Worm (Caenorhabditis elegans) whole organism, late embryonic: ENCODE data around the gene B0024.11.

Experiments
- C08G9.2 ChIP-seq: sonication (generic microtip); optimal IDR thresholded peaks from 2 replicates; lab custom pipeline; 2016; ENCODE audit warnings: mild to moderate bottlenecking, missing genetic modification characterization, moderate library complexity, missing compliant biosample characterization
- C38D4.7 ChIP-seq: fragments of 200-800 bp; sonication (Bioruptor generic); optimal IDR thresholded peaks from 2 replicates; lab custom pipeline; 2018; ENCODE audit warnings: mild to moderate bottlenecking, missing genetic modification characterization, moderate library complexity, missing compliant biosample characterization
- K09A11.1 ChIP-seq: sonication (generic microtip); optimal IDR thresholded peaks from 2 replicates; lab custom pipeline; 2017; ENCODE audit warnings: antibody characterized with exemption, mild to moderate bottlenecking, missing genetic modification characterization, missing compliant biosample characterization; ENCODE audit not compliant: insufficient read depth
- ahr-1 ChIP-seq: sonication (generic microtip); optimal IDR thresholded peaks from 2 replicates; lab custom pipeline; 2016; ENCODE audit warnings: missing genetic modification characterization, missing compliant biosample characterization
- ama-1 ChIP-seq: fragments of 150-350 bp; optimal IDR thresholded peaks from 2 replicates; lab custom pipeline; 2014
- ceh-14 ChIP-seq: sonication (generic microtip); optimal IDR thresholded peaks from 2 replicates; lab custom pipeline; 2016; ENCODE audit warnings: missing genotype, missing genetic modification characterization, missing compliant biosample characterization
- ceh-19 ChIP-seq: fragments of 200-800 bp; sonication (Bioruptor generic); optimal IDR thresholded peaks from 2 replicates; lab custom pipeline; 2018; ENCODE audit warnings: mild to moderate bottlenecking, missing genetic modification characterization, missing compliant biosample characterization
- ceh-2 ChIP-seq: sonication (generic microtip); optimal IDR thresholded peaks from 2 replicates; lab custom pipeline; 2016; ENCODE audit warnings: missing genotype, missing genetic modification characterization, missing compliant biosample characterization
- ceh-30 ChIP-seq: fragments of 150-350 bp; optimal IDR thresholded peaks from 2 replicates; lab custom pipeline; 2014; ENCODE audit warnings: missing biosample characterization, missing genetic modification characterization
- ceh-31 ChIP-seq: sonication (generic microtip); optimal IDR thresholded peaks from 2 replicates; lab custom pipeline; 2016; ENCODE audit warnings: missing genetic modification characterization, missing compliant biosample characterization
- ceh-34 ChIP-seq: sonication (generic microtip); optimal IDR thresholded peaks from 2 replicates; lab custom pipeline; 2016; ENCODE audit warnings: mild to moderate bottlenecking, missing genetic modification characterization, missing compliant biosample characterization
- ceh-45 ChIP-seq: fragments of 200-800 bp; sonication (Bioruptor generic); IDR thresholded peaks from 2 replicates; pipeline ENCODE4 v1.3.6; 2022; ENCODE audit warnings: missing genetic modification reagents, missing genetic modification characterization, missing compliant biosample characterization
- ceh-9 ChIP-seq: sonication (generic microtip); optimal IDR thresholded peaks from 2 replicates; lab custom pipeline; 2016; ENCODE audit warnings: mild to moderate bottlenecking, missing genetic modification characterization, inconsistent platforms, missing compliant biosample characterization
- che-1 ChIP-seq: sonication (generic microtip); optimal IDR thresholded peaks from 2 replicates; lab custom pipeline; 2016; ENCODE audit warnings: mild to moderate bottlenecking, missing genetic modification characterization, missing compliant biosample characterization
- dmd-4 ChIP-seq: sonication (generic microtip); optimal IDR thresholded peaks from 2 replicates; lab custom pipeline; 2016; ENCODE audit warnings: borderline replicate concordance, missing genetic modification characterization, missing compliant biosample characterization
- eyg-1 ChIP-seq: sonication (generic microtip); optimal IDR thresholded peaks from 2 replicates; lab custom pipeline; 2016; ENCODE audit warnings: missing genotype, missing genetic modification characterization, missing compliant biosample characterization
- fax-1 ChIP-seq: sonication (generic microtip); optimal IDR thresholded peaks from 2 replicates; lab custom pipeline; 2016; ENCODE audit warnings: missing genotype, missing genetic modification characterization, missing compliant biosample characterization
- fkh-6 ChIP-seq: sonication (generic microtip); optimal IDR thresholded peaks from 2 replicates; lab custom pipeline; 2016; ENCODE audit warnings: missing genetic modification characterization, missing compliant biosample characterization
- hlh-6 ChIP-seq: sonication (generic microtip); optimal IDR thresholded peaks from 2 replicates; lab custom pipeline; 2016; ENCODE audit warnings: missing genotype, missing genetic modification characterization, missing compliant biosample characterization
- hlh-8 ChIP-seq: sonication (generic microtip); optimal IDR thresholded peaks from 2 replicates; lab custom pipeline; 2016; ENCODE audit warnings: missing genotype, missing genetic modification characterization, missing compliant biosample characterization
- lin-11 ChIP-seq: fragments of 200-800 bp; sonication (Bioruptor generic); optimal IDR thresholded peaks from 2 replicates; lab custom pipeline; 2018; ENCODE audit warnings: mild to moderate bottlenecking, missing genetic modification characterization, missing compliant biosample characterization
- madf-2 ChIP-seq: sonication (generic microtip); optimal IDR thresholded peaks from 2 replicates; lab custom pipeline; 2017; ENCODE audit warnings: missing genetic modification characterization, missing compliant biosample characterization
- mec-3 ChIP-seq: sonication (generic microtip); optimal IDR thresholded peaks from 2 replicates; lab custom pipeline; 2016; ENCODE audit warnings: borderline replicate concordance, missing genetic modification characterization, missing compliant biosample characterization
- nfya-1 ChIP-seq: sonication (generic microtip); optimal IDR thresholded peaks from 2 replicates; lab custom pipeline; 2017; ENCODE audit warnings: missing genetic modification characterization, mild to moderate bottlenecking, missing compliant biosample characterization, antibody characterized with exemption, moderate library complexity
- nhr-232 ChIP-seq: sonication (generic microtip); optimal IDR thresholded peaks from 2 replicates; lab custom pipeline; 2016; ENCODE audit warnings: missing genetic modification characterization, missing compliant biosample characterization
- npax-4 ChIP-seq: sonication (generic microtip); optimal IDR thresholded peaks from 2 replicates; lab custom pipeline; 2016; ENCODE audit warnings: missing genetic modification characterization, missing compliant biosample characterization
- pha-2 ChIP-seq: sonication (generic microtip); optimal IDR thresholded peaks from 2 replicates; lab custom pipeline; 2017; ENCODE audit warnings: mild to moderate bottlenecking, missing genetic modification characterization, missing compliant biosample characterization
- pqm-1 ChIP-seq: sonication (generic microtip); optimal IDR thresholded peaks from 2 replicates; lab custom pipeline; 2016; ENCODE audit warnings: missing genetic modification characterization, missing compliant biosample characterization
- ref-2 ChIP-seq: sonication (generic microtip); optimal IDR thresholded peaks from 2 replicates; lab custom pipeline; 2016; ENCODE audit warnings: missing genetic modification characterization, missing compliant biosample characterization
- rnt-1 ChIP-seq: sonication (generic microtip); optimal IDR thresholded peaks from 2 replicates; lab custom pipeline; 2016; ENCODE audit warnings: missing genetic modification characterization, missing compliant biosample characterization
- sdc-2 ChIP-seq: sonication (generic microtip); optimal IDR thresholded peaks from 2 replicates; lab custom pipeline; 2016; ENCODE audit warnings: missing genotype, missing genetic modification characterization, missing compliant biosample characterization
- sox-2 ChIP-seq: fragments of 200-800 bp; sonication (Bioruptor generic); IDR thresholded peaks from 2 replicates; pipeline ENCODE4 v1.3.6; 2022; ENCODE audit warnings: missing genetic modification reagents, missing genetic modification characterization, missing compliant biosample characterization
- syd-9 ChIP-seq: sonication (generic microtip); optimal IDR thresholded peaks from 2 replicates; lab custom pipeline; 2016; ENCODE audit warnings: mild to moderate bottlenecking, missing genetic modification characterization, moderate library complexity, missing compliant biosample characterization
- ttx-3 ChIP-seq: sonication (generic microtip); optimal IDR thresholded peaks from 2 replicates; lab custom pipeline; 2016; ENCODE audit warnings: missing genetic modification reagents, missing genetic modification characterization, missing compliant biosample characterization
- unc-3 ChIP-seq, 2 experiments: fragments of 200-800 bp in 1 of 2; sonication (Bioruptor generic) in 1 of 2; sonication (generic microtip) in 1 of 2; conservative IDR thresholded peaks in 1 of 2; optimal IDR thresholded peaks in 1 of 2; 2 replicates each; pipeline versions ENCODE4 v1.3.6 to Lab custom; 2016 to 2022; ENCODE audit warnings: missing compliant biosample characterization in 2 of 2, missing genetic modification characterization in 2 of 2, missing genetic modification reagents in 1 of 2
- unc-42 ChIP-seq: sonication (generic microtip); optimal IDR thresholded peaks from 2 replicates; lab custom pipeline; 2016; ENCODE audit warnings: missing genotype, missing genetic modification characterization, missing compliant biosample characterization
- zip-5 ChIP-seq: sonication (generic microtip); optimal IDR thresholded peaks from 2 replicates; lab custom pipeline; 2016; ENCODE audit warnings: missing genetic modification characterization, missing compliant biosample characterization
- ztf-16 ChIP-seq: sonication (generic microtip); optimal IDR thresholded peaks from 2 replicates; lab custom pipeline; 2017; ENCODE audit warnings: missing genetic modification characterization, missing compliant biosample characterization

Gene B0024.11

DNA sequence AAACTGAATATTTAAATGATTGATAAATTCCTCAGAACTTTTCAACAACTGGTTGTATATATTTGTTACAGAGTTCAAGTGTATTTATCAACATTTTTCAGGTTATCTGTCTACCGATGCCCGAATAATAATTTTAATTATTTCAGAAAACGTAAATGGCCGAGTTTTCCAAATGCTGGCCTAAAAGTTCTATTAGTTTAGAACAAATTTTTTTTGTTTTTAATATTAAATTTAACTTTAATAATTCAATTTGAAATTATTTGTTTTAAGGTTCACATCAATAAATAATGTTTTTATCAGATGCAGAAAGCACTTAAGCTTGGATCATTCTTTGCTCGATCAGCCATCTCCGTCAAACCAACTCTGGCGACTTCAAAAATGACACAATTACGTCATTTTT lies 5.0 kb downstream of the B0024.11 start, which contains the start of gene trx-2:
Gene trx-2, plus strand, starts transcription at position 301 of the 400 bp plus-strand sequence.
- no peak for TF ChIP-seq fkh-6 (tag; lab: Kevin White, UChicago)
- TF ChIP-seq C08G9.2: no peak
- no peak for TF ChIP-seq ref-2 (tag; lab: Kevin White, UChicago)
- TF ChIP-seq eyg-1 (tag; lab: Kevin White, UChicago): no peak
- no peak for TF ChIP-seq sox-2 (GFP tag; lab: Robert Waterston, UW)
- TF ChIP-seq ceh-34 (tag; lab: Kevin White, UChicago): no peak
- no peak for TF ChIP-seq hlh-8
- TF ChIP-seq ztf-16: no peak
- no peak for TF ChIP-seq unc-42 (tag; lab: Kevin White, UChicago)
- TF ChIP-seq ceh-9 (tag; lab: Kevin White, UChicago): no peak
- no peak for TF ChIP-seq hlh-6
- no peak for TF ChIP-seq rnt-1
- TF ChIP-seq, all 69 proteins: peak for 0

DNA sequence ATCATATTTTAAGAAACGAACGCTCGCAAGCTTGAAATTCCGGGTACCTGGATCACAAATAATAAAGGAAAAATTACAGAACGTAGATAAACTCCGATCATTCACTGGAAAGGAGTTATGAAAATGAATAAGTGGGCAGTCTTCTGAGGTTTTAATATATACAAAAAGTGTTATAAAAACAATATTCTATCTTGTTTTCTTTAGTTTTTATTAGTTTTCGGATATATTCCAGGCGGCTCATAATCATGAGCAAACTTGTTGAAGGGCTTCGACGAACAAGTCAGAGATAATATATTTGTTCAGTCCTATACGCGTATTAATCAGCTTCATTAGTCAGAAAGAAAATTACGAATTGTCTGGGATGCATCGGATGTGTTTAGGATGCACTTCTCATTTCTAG lies 5.4 kb downstream of the B0024.11 start, which contains the start of gene gcy-6:
Gene gcy-6, minus strand, starts transcription at position 101 of the 400 bp plus-strand sequence.
- no peak for TF ChIP-seq nfya-1 (tag; lab: Kevin White, UChicago)

DNA sequence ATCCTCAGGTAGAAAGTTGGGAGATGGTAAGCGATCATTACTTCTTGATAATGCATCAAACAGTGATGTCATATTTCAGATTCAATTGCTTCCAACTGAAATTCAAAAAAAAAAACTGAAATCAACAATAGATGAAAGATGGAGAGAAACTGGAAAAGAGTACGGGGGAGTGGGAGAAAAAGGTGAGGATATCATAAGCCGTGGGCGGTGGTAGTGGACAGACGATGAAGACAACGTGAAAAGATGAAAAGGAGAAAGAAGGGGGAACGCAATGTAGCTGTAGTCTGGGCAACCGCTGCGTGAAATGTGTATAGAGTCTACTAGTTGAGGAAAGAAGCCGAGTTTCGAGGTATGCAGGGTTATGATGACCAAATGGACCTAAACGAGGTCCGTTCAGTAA lies 12.1 kb downstream of the B0024.11 start, which contains the start of gene che-12:
Gene che-12, minus strand, starts transcription at position 101 of the 400 bp plus-strand sequence.
- TF ChIP-seq unc-3 (GFP tag; conservative IDR thresholded peaks at IDR 0.05; lab: Robert Waterston, UW): no peak
- TF ChIP-seq unc-3 (tag; optimal IDR thresholded peaks at IDR 0.05; lab: Kevin White, UChicago): no peak
- no peak for TF ChIP-seq madf-2 (tag; lab: Kevin White, UChicago)
- TF ChIP-seq ceh-2 (tag; lab: Kevin White, UChicago): no peak
- no peak for TF ChIP-seq sdc-2 (tag; lab: Kevin White, UChicago)
- no peak for TF ChIP-seq ceh-9 (tag; lab: Kevin White, UChicago)
- TF ChIP-seq che-1: no peak
- no peak for TF ChIP-seq pqm-1 (tag; lab: Kevin White, UChicago)
- no peak for TF ChIP-seq sox-2 (GFP tag; lab: Robert Waterston, UW)
- TF ChIP-seq K09A11.1 (tag; lab: Kevin White, UChicago): no peak
- no peak for TF ChIP-seq npax-4 (tag; lab: Kevin White, UChicago)
- TF ChIP-seq ceh-19 (GFP tag; lab: Kevin White, UChicago): no peak
- TF ChIP-seq fax-1: no peak
- no peak for TF ChIP-seq lin-11 (tag; lab: Kevin White, UChicago)
- no peak for TF ChIP-seq ahr-1 (tag; lab: Kevin White, UChicago)
- TF ChIP-seq zip-5 (tag; lab: Kevin White, UChicago): no peak
- TF ChIP-seq, all 69 proteins: peak for 0

ce11 chrV:10297099-10297498 lies 22.2 kb downstream of the B0024.11 start, which contains the start of gene B0024.4:
Gene B0024.4 (plus strand): TSS chrV:10297399.
- TF ChIP-seq rnt-1: no peak
- no peak for TF ChIP-seq ceh-34 (tag; lab: Kevin White, UChicago)
- TF ChIP-seq ttx-3 (tag; lab: Kevin White, UChicago): no peak
- no peak for TF ChIP-seq unc-3 (GFP tag; conservative IDR thresholded peaks at IDR 0.05; lab: Robert Waterston, UW)
- no peak for TF ChIP-seq unc-3 (tag; optimal IDR thresholded peaks at IDR 0.05; lab: Kevin White, UChicago)
- TF ChIP-seq pha-2: no peak
- no peak for TF ChIP-seq ceh-14 (tag; lab: Kevin White, UChicago)
- TF ChIP-seq ceh-31: no peak
- no peak for TF ChIP-seq C38D4.7 (GFP tag; lab: Kevin White, UChicago)
- no peak for TF ChIP-seq ceh-45 (GFP tag; lab: Robert Waterston, UW)
- TF ChIP-seq mec-3 (tag; lab: Kevin White, UChicago): no peak

DNA sequence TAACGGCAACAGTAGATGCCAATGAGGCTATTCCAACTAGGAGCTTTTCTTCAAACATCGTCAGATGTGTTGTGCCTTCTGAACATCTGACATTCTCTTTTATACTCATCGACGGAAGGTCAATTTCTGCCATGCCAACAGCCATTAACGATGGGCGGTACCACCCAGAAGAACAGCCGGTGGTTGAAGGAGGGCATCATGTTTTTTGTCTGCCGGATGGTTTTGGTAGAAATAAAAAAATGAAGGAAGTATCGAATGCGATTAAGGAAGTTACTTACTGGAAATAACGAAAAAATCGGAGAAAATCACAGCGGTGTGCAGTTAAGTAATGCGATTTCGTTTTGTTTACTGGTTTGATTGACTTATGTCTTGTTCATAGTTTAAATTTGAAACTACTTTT lies 24.8 kb downstream of the B0024.11 start, which contains the start of gene col-150:
Gene col-150, minus strand, starts transcription at position 101 of the 400 bp plus-strand sequence.
- TF ChIP-seq pqm-1 (tag; lab: Kevin White, UChicago) (no peak), ama-1 (no peak), nhr-232 (no peak), ceh-34 (tag; lab: Kevin White, UChicago) (no peak), syd-9 (tag; lab: Kevin White, UChicago) (no peak), dmd-4 (no peak), ceh-30 (tag; lab: Kevin White, UChicago) (no peak), ref-2 (tag; lab: Kevin White, UChicago) (no peak), unc-42 (tag; lab: Kevin White, UChicago) (no peak), madf-2 (tag; lab: Kevin White, UChicago) (no peak), unc-3 (GFP tag; conservative IDR thresholded peaks at IDR 0.05; lab: Robert Waterston, UW) (no peak), unc-3 (tag; optimal IDR thresholded peaks at IDR 0.05; lab: Kevin White, UChicago) (no peak)
